Worm (Caenorhabditis elegans): ENCODE results near the gene jtr-1.

The jtr-1 gene

DNA sequence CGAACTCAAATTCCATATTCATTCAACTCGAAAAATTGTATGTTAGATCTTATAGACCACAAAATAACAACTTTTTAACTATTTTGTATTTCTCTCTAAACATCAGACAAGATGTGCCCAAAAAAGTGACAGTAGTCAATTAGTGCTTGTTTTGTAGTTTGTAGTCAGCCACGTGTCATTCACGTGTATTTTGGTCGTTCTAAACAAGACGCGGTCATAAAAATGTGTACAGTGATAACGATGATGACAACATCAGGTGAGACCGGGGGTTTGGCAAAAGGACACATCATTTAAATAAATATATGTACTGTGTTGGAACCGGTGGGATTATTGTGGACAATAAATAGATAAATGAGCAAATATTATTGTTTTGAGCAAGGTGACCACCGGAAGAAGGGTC is 33.5 kb downstream of the jtr-1 start:
- TF ChIP-seq ces-1 (GFP tag; optimal IDR thresholded peaks at IDR 0.05) (no peak), elt-3 (tag; optimal IDR thresholded peaks at IDR 0.05) (no peak), ztf-11 (tag; optimal IDR thresholded peaks at IDR 0.05) (no peak), nhr-28 (tag; optimal IDR thresholded peaks at IDR 0.05) (peak; percentile 13), cnd-1 (tag; optimal IDR thresholded peaks at IDR 0.05) (no peak), lsy-2 (tag; optimal IDR thresholded peaks at IDR 0.05) (no peak)

DNA sequence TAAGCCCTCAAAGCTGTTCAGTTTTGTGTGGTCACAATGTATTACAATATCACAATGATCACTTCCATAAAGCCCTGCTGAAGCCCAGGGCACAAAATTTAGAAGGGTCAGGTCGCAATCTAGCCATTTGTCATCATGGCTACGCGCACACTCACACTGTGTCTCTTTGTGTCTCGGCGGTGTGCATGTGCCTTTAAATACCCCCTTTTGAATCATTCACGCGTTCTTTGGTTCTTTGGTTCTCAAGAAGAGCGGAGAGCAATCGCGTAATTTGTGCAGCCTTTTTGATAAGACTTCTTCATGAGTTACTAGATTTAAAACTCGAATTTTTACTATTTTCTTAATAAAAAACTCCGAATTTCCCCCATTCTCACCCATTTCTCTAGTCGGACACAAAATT is 34.3 kb downstream of the jtr-1 start:
- TF ChIP-seq pha-4 (tag; optimal IDR thresholded peaks at IDR 0.05) (no peak), mep-1 (tag; optimal IDR thresholded peaks at IDR 0.05) (no peak)

DNA sequence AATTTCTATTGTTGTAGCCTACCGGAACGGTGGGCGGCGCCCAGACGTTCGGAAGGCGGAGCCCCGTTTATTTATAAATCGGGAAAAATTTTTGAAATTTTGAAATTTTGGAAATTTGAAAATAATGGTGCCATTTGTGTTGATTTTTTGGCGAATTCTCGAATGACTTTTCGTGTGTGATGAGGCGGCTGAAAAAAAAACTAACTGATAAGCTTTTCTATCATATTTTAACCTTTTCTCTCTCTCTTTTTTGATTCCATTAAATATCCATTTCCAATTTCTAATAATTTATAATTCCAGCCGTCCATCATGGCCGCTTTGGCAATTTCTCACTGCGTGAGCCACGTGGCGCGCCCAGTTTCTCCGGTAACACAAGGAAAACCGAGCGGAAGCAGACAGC is 36.0 kb downstream of the jtr-1 start, which contains the start of gene nadk-1:
TSS of gene nadk-1 (plus strand) at position 301 of the 400 bp plus-strand sequence.
- TF ChIP-seq nhr-2 (tag; optimal IDR thresholded peaks at IDR 0.05) (no peak), mab-5 (tag; optimal IDR thresholded peaks at IDR 0.05) (no peak), elt-3 (tag; optimal IDR thresholded peaks at IDR 0.05) (no peak), blmp-1 (tag; optimal IDR thresholded peaks at IDR 0.05) (no peak), pha-4 (tag; optimal IDR thresholded peaks at IDR 0.05) (no peak), mls-2 (tag; optimal IDR thresholded peaks at IDR 0.05) (no peak), ceh-83 (GFP tag; optimal IDR thresholded peaks at IDR 0.05) (no peak), elt-1 (tag; optimal IDR thresholded peaks at IDR 0.05; ENCODE audit: borderline replicate concordance, insufficient read depth) (no peak), hlh-1 (tag; optimal IDR thresholded peaks at IDR 0.05) (no peak), sptf-1 (tag; optimal IDR thresholded peaks at IDR 0.05) (no peak)

DNA sequence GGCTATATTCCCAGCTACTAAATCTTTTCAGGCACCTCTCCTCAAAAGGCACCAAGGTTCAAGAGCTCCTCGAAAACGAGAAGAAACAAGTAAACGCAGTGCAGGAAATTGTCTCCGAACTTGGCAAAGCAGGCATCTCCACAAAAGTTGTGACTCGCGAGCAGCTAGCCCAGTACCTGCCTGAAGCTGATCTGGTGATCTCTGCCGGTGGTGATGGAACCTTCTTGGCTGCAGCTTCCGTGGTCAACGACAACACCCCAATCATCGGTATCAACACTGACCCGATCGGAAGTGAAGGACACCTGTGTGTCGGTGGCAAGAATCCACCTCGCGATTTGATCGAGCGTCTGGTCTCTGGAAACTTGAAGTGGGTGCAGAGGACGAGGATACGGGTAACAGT is 37.5 kb downstream of the jtr-1 start:
- TF ChIP-seq mls-2 (tag; optimal IDR thresholded peaks at IDR 0.05) (no peak), elt-1 (tag; optimal IDR thresholded peaks at IDR 0.05; ENCODE audit: borderline replicate concordance, insufficient read depth) (no peak), pha-4 (tag; optimal IDR thresholded peaks at IDR 0.05) (no peak), cnd-1 (tag; optimal IDR thresholded peaks at IDR 0.05) (no peak), blmp-1 (tag; optimal IDR thresholded peaks at IDR 0.05) (no peak), nhr-12 (tag; optimal IDR thresholded peaks at IDR 0.05) (no peak), snpc-4 (tag; optimal IDR thresholded peaks at IDR 0.05) (no peak), tbx-8 (GFP tag; optimal IDR thresholded peaks at IDR 0.05) (no peak), ceh-83 (GFP tag; optimal IDR thresholded peaks at IDR 0.05) (no peak), M03D4.4 (tag; optimal IDR thresholded peaks at IDR 0.05) (no peak), nhr-76 (tag; optimal IDR thresholded peaks at IDR 0.05) (no peak), sem-2 (GFP tag; optimal IDR thresholded peaks at IDR 0.05) (no peak), nhr-237 (tag; optimal IDR thresholded peaks at IDR 0.05) (no peak), sptf-1 (tag; optimal IDR thresholded peaks at IDR 0.05) (no peak), lin-32 (GFP tag; optimal IDR thresholded peaks at IDR 0.05) (no peak)

DNA sequence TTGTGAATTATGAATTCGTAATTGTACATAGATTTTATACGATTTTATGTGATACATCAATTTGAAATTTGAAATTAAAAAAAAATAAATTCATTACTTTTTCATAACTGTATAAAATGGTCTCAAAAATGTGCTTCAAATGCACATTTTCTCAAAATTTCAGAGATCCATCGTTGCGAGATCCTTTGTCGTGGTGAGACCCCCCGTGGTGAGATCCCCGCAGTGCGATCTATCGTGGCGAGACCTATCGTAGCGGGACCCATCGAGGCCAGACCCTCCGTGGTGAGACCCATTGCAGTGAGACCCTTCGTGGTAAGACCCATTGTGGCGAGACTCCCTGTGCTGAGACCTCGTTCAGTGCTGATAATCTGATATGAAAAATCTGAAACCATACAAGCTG is 38.7 kb downstream of the jtr-1 start:
- TF ChIP-seq ham-2 (GFP tag; optimal IDR thresholded peaks at IDR 0.05) (no peak), mab-5 (tag; optimal IDR thresholded peaks at IDR 0.05) (no peak), unc-39 (tag; optimal IDR thresholded peaks at IDR 0.05) (no peak), elt-1 (tag; optimal IDR thresholded peaks at IDR 0.05; ENCODE audit: borderline replicate concordance, insufficient read depth) (no peak), snpc-4 (tag; optimal IDR thresholded peaks at IDR 0.05) (no peak), mls-2 (tag; optimal IDR thresholded peaks at IDR 0.05) (no peak), ceh-43 (GFP tag; optimal IDR thresholded peaks at IDR 0.05) (no peak), ceh-83 (GFP tag; optimal IDR thresholded peaks at IDR 0.05) (no peak), hlh-1 (tag; optimal IDR thresholded peaks at IDR 0.05) (no peak), ceh-39 (tag; optimal IDR thresholded peaks at IDR 0.05) (no peak), nhr-28 (tag; optimal IDR thresholded peaks at IDR 0.05) (no peak), nhr-237 (tag; optimal IDR thresholded peaks at IDR 0.05) (no peak), ces-1 (GFP tag; optimal IDR thresholded peaks at IDR 0.05) (no peak), bed-3 (GFP tag; optimal IDR thresholded peaks at IDR 0.05) (no peak), unc-62 (GFP tag; optimal IDR thresholded peaks at IDR 0.05) (no peak), zip-8 (tag; optimal IDR thresholded peaks at IDR 0.05) (no peak), nhr-76 (tag; optimal IDR thresholded peaks at IDR 0.05) (no peak)

Measured in whole organism, mixed stage, embryonic.